Fruit fly (Drosophila melanogaster): Measurements from ENCODE around the gene CG11109.

Gene CG11109

dm6 chr3L:22839726-22840228, 32.2 kb upstream of the CG11109 start (continued):
- TF ChIP-seq crol (GFP tag; IDR thresholded peaks at IDR 0.05) (peak; percentile 95), CG2889 (GFP tag; IDR thresholded peaks at IDR 0.05) (no peak), Rx (GFP tag; IDR thresholded peaks at IDR 0.05) (no peak), toy (GFP tag; IDR thresholded peaks at IDR 0.05) (no peak), CG5953 (GFP tag; IDR thresholded peaks at IDR 0.05) (no peak), vnd (GFP tag; IDR thresholded peaks at IDR 0.05; ENCODE audit: partially characterized antibody) (no peak), CG7372 (GFP tag; IDR thresholded peaks at IDR 0.05) (no peak), CG17186 (GFP tag; optimal IDR thresholded peaks at IDR 0.05) (no peak), CG3995 (GFP tag; optimal IDR thresholded peaks at IDR 0.05) (no peak), CG4404 (GFP tag; IDR thresholded peaks at IDR 0.05) (no peak), CG8765 (GFP tag; IDR thresholded peaks at IDR 0.05) (no peak), fru (optimal IDR thresholded peaks at IDR 0.05) (no peak), wek (GFP tag; optimal IDR thresholded peaks at IDR 0.05) (no peak), CG10565 (GFP tag; optimal IDR thresholded peaks at IDR 0.05) (no peak), dysf (GFP tag; IDR thresholded peaks at IDR 0.05) (no peak), CG12391 (tag; optimal IDR thresholded peaks at IDR 0.05) (no peak), Xrp1 (GFP tag; IDR thresholded peaks at IDR 0.05) (no peak), stc (GFP tag; IDR thresholded peaks at IDR 0.05) (no peak), bsh (GFP tag; optimal IDR thresholded peaks at IDR 0.05) (peak in 1 of 2 experiments; percentile 44), Hr39 (optimal IDR thresholded peaks at IDR 0.05) (no peak), ara (GFP tag; IDR thresholded peaks at IDR 0.05) (0 out of 2 replicates have a peak, but pooled peaks have one; percentile 9), repo (GFP tag; optimal IDR thresholded peaks at IDR 0.05) (no peak), klu (GFP tag; IDR thresholded peaks at IDR 0.05) (no peak), slbo (GFP tag; IDR thresholded peaks at IDR 0.05) (no peak), Antp (GFP tag; optimal IDR thresholded peaks at IDR 0.05) (no peak), scrt (GFP tag; optimal IDR thresholded peaks at IDR 0.05) (peak; percentile 45), zfh2 (GFP tag; optimal IDR thresholded peaks at IDR 0.05) (no peak), Stat92E (GFP tag; optimal IDR thresholded peaks at IDR 0.05) (no peak), Atf3 (GFP tag; optimal IDR thresholded peaks at IDR 0.05) (no peak), CG32772 (GFP tag; IDR thresholded peaks at IDR 0.05) (no peak), sd (tag; optimal IDR thresholded peaks at IDR 0.05) (no peak), Dbx (GFP tag; IDR thresholded peaks at IDR 0.05) (0 out of 3 replicates have a peak, but pooled peaks have one; percentile 12), C15 (GFP tag; IDR thresholded peaks at IDR 0.05) (no peak), p53 (GFP tag; optimal IDR thresholded peaks at IDR 0.05) (no peak), sima (GFP tag; optimal IDR thresholded peaks at IDR 0.05) (no peak), disco-r (GFP tag; optimal IDR thresholded peaks at IDR 0.05) (no peak), CG17568 (GFP tag; optimal IDR thresholded peaks at IDR 0.05) (no peak), gcm (GFP tag; optimal IDR thresholded peaks at IDR 0.05) (no peak), CG6254 (GFP tag; optimal IDR thresholded peaks at IDR 0.05) (peak; percentile 29), CG3726 (GFP tag; IDR thresholded peaks at IDR 0.05) (0 out of 3 replicates have a peak, but pooled peaks have one; percentile 30), CG12155 (GFP tag; optimal IDR thresholded peaks at IDR 0.05) (no peak), sens (GFP tag) (peak; percentile 14), CrebB (tag; optimal IDR thresholded peaks at IDR 0.05) (no peak), crp (GFP tag; optimal IDR thresholded peaks at IDR 0.05) (no peak), D19B (GFP tag; optimal IDR thresholded peaks at IDR 0.05) (no peak), CG1832 (GFP tag; optimal IDR thresholded peaks at IDR 0.05) (peak; percentile 20), Oli (tag; optimal IDR thresholded peaks at IDR 0.05) (no peak), CG18262 (tag; optimal IDR thresholded peaks at IDR 0.05) (no peak), lmd (GFP tag; IDR thresholded peaks at IDR 0.05) (no peak), CG12942 (GFP tag; optimal IDR thresholded peaks at IDR 0.05) (no peak), Dfd (GFP tag; optimal IDR thresholded peaks at IDR 0.05) (no peak), CG9797 (GFP tag; optimal IDR thresholded peaks at IDR 0.05) (no peak), B-H2 (GFP tag; optimal IDR thresholded peaks at IDR 0.05) (no peak)

All from whole organism, embryonic.